Worm (Caenorhabditis elegans): ENCODE measurements around the gene Y113G7A.22.

ce11 chrV:20125137-20125536 is 10.0 kb downstream of the Y113G7A.22 start:
- TF ChIP-seq lag-1 (GFP tag; IDR thresholded peaks at IDR 0.05) (no peak), pha-4 (tag; optimal IDR thresholded peaks at IDR 0.05) (no peak), rec-8 (tag; optimal IDR thresholded peaks at IDR 0.05) (no peak), ceh-100 (GFP tag; IDR thresholded peaks at IDR 0.05) (no peak), bed-1 (GFP tag; IDR thresholded peaks at IDR 0.05) (no peak), pbrm-1 (GFP tag; IDR thresholded peaks at IDR 0.05) (no peak), unc-62 (GFP tag; optimal IDR thresholded peaks at IDR 0.05) (no peak), cebp-2 (GFP tag; IDR thresholded peaks at IDR 0.05) (no peak)

Data from whole organism, young adult.